Fruit fly (Drosophila melanogaster): ENCODE results near the gene RSG7.

dm6 chrX:16833097-16833496, 11.1 kb downstream of the RSG7 start:
- TF ChIP-seq CTCF (optimal IDR thresholded peaks at IDR 0.05) = no peak
- no peak for TF ChIP-seq CG8478 (optimal IDR thresholded peaks at IDR 0.05)
